Worm (Caenorhabditis elegans): ENCODE results near the gene ntl-9.

Gene ntl-9

ce11 chrIII:4944213-4944612, at the start of gene ntl-9:
Gene ntl-9, plus strand, starts transcription at chrIII:4944513.
- no peak for TF ChIP-seq hlh-15 (tag; optimal IDR thresholded peaks at IDR 0.05)
- TF ChIP-seq pat-9 (tag; optimal IDR thresholded peaks at IDR 0.05): no peak
- no peak for TF ChIP-seq mec-3 (tag; optimal IDR thresholded peaks at IDR 0.05; ENCODE audit: borderline replicate concordance)
- TF ChIP-seq C08G9.2 (tag; optimal IDR thresholded peaks at IDR 0.05): no peak
- TF ChIP-seq tbx-2 (tag; optimal IDR thresholded peaks at IDR 0.05): no peak
- no peak for TF ChIP-seq sox-4 (tag; optimal IDR thresholded peaks at IDR 0.05)
- TF ChIP-seq zip-5 (tag; optimal IDR thresholded peaks at IDR 0.05): no peak
- TF ChIP-seq hlh-8 (tag; optimal IDR thresholded peaks at IDR 0.05): no peak
- no peak for TF ChIP-seq elt-4 (tag; optimal IDR thresholded peaks at IDR 0.05)
- TF ChIP-seq eyg-1 (tag; optimal IDR thresholded peaks at IDR 0.05): no peak
- no peak for TF ChIP-seq lin-11 (tag; optimal IDR thresholded peaks at IDR 0.05)
- no peak for TF ChIP-seq ceh-24 (tag; optimal IDR thresholded peaks at IDR 0.05)
- TF ChIP-seq ceh-14 (tag; optimal IDR thresholded peaks at IDR 0.05): no peak
- TF ChIP-seq ceh-6 (GFP tag; optimal IDR thresholded peaks at IDR 0.05): no peak
- no peak for TF ChIP-seq sox-2 (GFP tag; IDR thresholded peaks at IDR 0.05)
- no peak for TF ChIP-seq nfya-1 (tag; optimal IDR thresholded peaks at IDR 0.05)
- no peak for TF ChIP-seq pha-4 (tag; optimal IDR thresholded peaks at IDR 0.05)

ce11 chrIII:4895313-4895712, 49.0 kb upstream of the ntl-9 start:
- TF ChIP-seq ama-1 (optimal IDR thresholded peaks at IDR 0.05) (no peak), nhr-11 (tag; optimal IDR thresholded peaks at IDR 0.05) (no peak), ahr-1 (tag; optimal IDR thresholded peaks at IDR 0.05) (no peak), unc-42 (tag; optimal IDR thresholded peaks at IDR 0.05) (no peak), ceh-18 (tag; optimal IDR thresholded peaks at IDR 0.05) (no peak), ref-2 (tag; optimal IDR thresholded peaks at IDR 0.05) (no peak), lin-11 (tag; optimal IDR thresholded peaks at IDR 0.05) (no peak), unc-86 (tag; optimal IDR thresholded peaks at IDR 0.05) (no peak), syd-9 (tag; optimal IDR thresholded peaks at IDR 0.05) (no peak)

DNA sequence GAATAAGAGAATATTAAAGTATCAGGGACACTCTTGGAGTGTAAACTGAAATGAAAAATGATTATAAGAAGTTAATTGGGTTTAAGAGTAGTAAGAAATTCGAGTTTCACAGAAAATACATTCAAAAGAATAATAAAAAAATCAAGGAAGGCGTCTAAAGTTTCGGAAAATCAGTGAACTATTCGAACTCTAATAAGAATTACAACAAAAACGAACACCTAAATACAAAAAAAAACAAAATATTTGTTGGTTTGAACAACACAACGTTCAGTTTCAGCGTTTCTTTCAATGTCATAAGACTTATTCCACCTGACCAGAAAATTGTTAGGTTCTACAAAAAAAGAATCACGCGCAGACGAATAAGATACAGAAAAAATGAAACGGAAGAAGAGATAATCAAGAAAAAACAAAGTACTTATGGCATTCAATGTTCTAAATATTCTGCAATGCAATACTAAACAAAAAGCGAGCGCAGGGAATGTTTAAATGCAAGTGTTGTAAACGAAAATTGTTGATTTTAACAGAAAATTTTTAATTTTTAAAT, 45.2 kb upstream of the ntl-9 start, which contains the start of gene nhl-2:
Gene nhl-2, minus strand, starts transcription at position 51 of the 544 bp plus-strand sequence.
- TF ChIP-seq ahr-1 (tag; optimal IDR thresholded peaks at IDR 0.05): no peak
- TF ChIP-seq ref-2 (tag; optimal IDR thresholded peaks at IDR 0.05): no peak
- no peak for TF ChIP-seq unc-42 (tag; optimal IDR thresholded peaks at IDR 0.05)
- no peak for TF ChIP-seq fkh-6 (tag; optimal IDR thresholded peaks at IDR 0.05)
- no peak for TF ChIP-seq hlh-15 (tag; optimal IDR thresholded peaks at IDR 0.05)
- TF ChIP-seq K02D7.2 (tag; optimal IDR thresholded peaks at IDR 0.05): no peak

DNA sequence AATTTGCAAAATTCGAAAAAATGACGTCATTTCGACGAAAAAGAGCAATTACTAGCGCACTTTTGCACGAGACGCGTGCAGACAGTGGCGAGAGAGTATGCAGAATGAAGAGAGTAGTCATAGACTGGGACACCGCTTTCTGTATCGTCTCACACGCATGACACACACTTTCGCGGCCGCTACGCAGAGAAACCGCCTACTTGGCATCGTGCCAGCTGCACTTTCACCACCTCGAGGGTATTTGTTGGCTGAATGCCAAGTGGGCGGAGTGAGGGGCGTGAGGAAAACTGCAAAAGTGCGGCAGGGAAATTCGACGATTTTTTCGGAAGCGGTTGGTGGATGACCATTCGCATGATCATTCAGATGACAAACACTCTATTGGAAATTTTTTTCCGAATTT, 44.6 kb upstream of the ntl-9 start:
- TF ChIP-seq tbx-2 (tag; optimal IDR thresholded peaks at IDR 0.05): peak; percentile 98
- TF ChIP-seq T23F11.4 (GFP tag; optimal IDR thresholded peaks at IDR 0.05): peak; percentile 40
- TF ChIP-seq rnt-1 (tag; optimal IDR thresholded peaks at IDR 0.05): peak; percentile 98
- peak; percentile 15 for TF ChIP-seq ztf-16 (tag; optimal IDR thresholded peaks at IDR 0.05)
- peak; percentile 70 for TF ChIP-seq ceh-2 (tag; optimal IDR thresholded peaks at IDR 0.05)
- no peak for TF ChIP-seq ceh-45 (GFP tag; IDR thresholded peaks at IDR 0.05)
- TF ChIP-seq unc-3 (GFP tag; conservative IDR thresholded peaks at IDR 0.05): 0 out of 2 replicates have a peak, but pooled peaks have one; percentile 37
- peak; percentile 85 for TF ChIP-seq unc-3 (tag; optimal IDR thresholded peaks at IDR 0.05)
- TF ChIP-seq hlh-8 (tag; optimal IDR thresholded peaks at IDR 0.05): peak; percentile 40
- TF ChIP-seq hlh-13 (GFP tag; optimal IDR thresholded peaks at IDR 0.05): no peak
- TF ChIP-seq nfya-1 (tag; optimal IDR thresholded peaks at IDR 0.05): peak; percentile 97
- TF ChIP-seq fkh-10 (GFP tag; optimal IDR thresholded peaks at IDR 0.05): peak; percentile 72
- TF ChIP-seq hlh-6 (tag; optimal IDR thresholded peaks at IDR 0.05): peak; percentile 37
- peak; percentile 96 for TF ChIP-seq ref-2 (tag; optimal IDR thresholded peaks at IDR 0.05)
- peak; percentile 46 for TF ChIP-seq pat-9 (tag; optimal IDR thresholded peaks at IDR 0.05)
- peak; percentile 54 for TF ChIP-seq unc-86 (tag; optimal IDR thresholded peaks at IDR 0.05)
- TF ChIP-seq madf-2 (tag; optimal IDR thresholded peaks at IDR 0.05): peak; percentile 63
- TF ChIP-seq syd-9 (tag; optimal IDR thresholded peaks at IDR 0.05): peak; percentile 70
- peak; percentile 99 for TF ChIP-seq ets-4 (tag; optimal IDR thresholded peaks at IDR 0.05)
- no peak for TF ChIP-seq pha-4 (tag; optimal IDR thresholded peaks at IDR 0.05)
- peak; percentile 98 for TF ChIP-seq ceh-31 (tag; optimal IDR thresholded peaks at IDR 0.05)
- TF ChIP-seq ahr-1 (tag; optimal IDR thresholded peaks at IDR 0.05): peak; percentile 4
- peak; percentile 45 for TF ChIP-seq pax-1 (tag; optimal IDR thresholded peaks at IDR 0.05)
- peak; percentile 99 for TF ChIP-seq ceh-18 (tag; optimal IDR thresholded peaks at IDR 0.05)
- no peak for TF ChIP-seq nhr-11 (tag; optimal IDR thresholded peaks at IDR 0.05)
- no peak for TF ChIP-seq K02D7.2 (tag; optimal IDR thresholded peaks at IDR 0.05)
- TF ChIP-seq ceh-34 (tag; optimal IDR thresholded peaks at IDR 0.05): peak; percentile 95
- peak; percentile 93 for TF ChIP-seq dve-1 (tag; optimal IDR thresholded peaks at IDR 0.05)
- peak; percentile 43 for TF ChIP-seq pha-2 (tag; optimal IDR thresholded peaks at IDR 0.05)
- peak; percentile 56 for TF ChIP-seq ceh-19 (GFP tag; optimal IDR thresholded peaks at IDR 0.05)
- no peak for TF ChIP-seq pag-3 (tag; optimal IDR thresholded peaks at IDR 0.05; ENCODE audit: borderline replicate concordance)
